Worm (Caenorhabditis elegans) whole organism, young adult: ENCODE results near the gene K08H2.7.

Experiments
- F57C9.4 ChIP-seq: sonication (generic microtip); optimal IDR thresholded peaks from 2 replicates; lab custom pipeline; 2017; ENCODE audit warnings: mild to moderate bottlenecking, missing genetic modification characterization, missing compliant biosample characterization
- Y53G8AR.9 ChIP-seq: fragments of 200-800 bp; sonication (Bioruptor generic); conservative IDR thresholded peaks from 2 replicates; pipeline ENCODE4 v1.3.6; 2022; ENCODE audit warnings: missing genetic modification reagents, missing genetic modification characterization, missing compliant biosample characterization
- ama-1 ChIP-seq, 3 experiments: fragments of 150-350 bp in 1 of 3; sonication (generic microtip) in 2 of 3; optimal IDR thresholded peaks; 2 replicates each; lab custom pipeline; 2014 to 2018; ENCODE audit warnings: missing biosample characterization in 2 of 3, missing genetic modification characterization in 2 of 3, missing genetic modification reagents in 2 of 3
- dox-1 ChIP-seq: fragments of 200-800 bp; sonication (Bioruptor generic); IDR thresholded peaks from 2 replicates; pipeline ENCODE4 v1.3.6; 2022; ENCODE audit warnings: missing genetic modification reagents, missing genetic modification characterization, missing compliant biosample characterization
- efl-1 ChIP-seq: fragments of 150-350 bp; optimal IDR thresholded peaks from 2 replicates; lab custom pipeline; 2014; ENCODE audit warnings: missing biosample characterization, missing genetic modification reagents, missing genetic modification characterization
- hlh-26 ChIP-seq: fragments of 200-800 bp; sonication (Bioruptor generic); conservative IDR thresholded peaks from 2 replicates; pipeline ENCODE4 v1.3.6; 2022; ENCODE audit warnings: missing genetic modification reagents, missing genetic modification characterization, missing compliant biosample characterization
- hsf-1 ChIP-seq: fragments of 200-800 bp; sonication (Bioruptor generic); IDR thresholded peaks from 2 replicates; pipeline ENCODE4 v1.3.6; 2022; ENCODE audit warnings: missing genetic modification reagents, missing genetic modification characterization, missing compliant biosample characterization
- lir-1 ChIP-seq: fragments of 200-800 bp; sonication (Bioruptor generic); conservative IDR thresholded peaks from 2 replicates; pipeline ENCODE4 v1.3.6; 2022; ENCODE audit warnings: missing genetic modification reagents, missing genetic modification characterization, missing compliant biosample characterization
- madf-10 ChIP-seq: sonication (generic microtip); optimal IDR thresholded peaks from 2 replicates; lab custom pipeline; 2016; ENCODE audit warnings: mild to moderate bottlenecking, missing genetic modification characterization, missing compliant biosample characterization
- nfya-1 ChIP-seq: sonication (generic microtip); optimal IDR thresholded peaks from 2 replicates; lab custom pipeline; 2017; ENCODE audit warnings: antibody characterized with exemption, missing compliant biosample characterization, missing genetic modification characterization, borderline replicate concordance; ENCODE audit not compliant: insufficient read depth
- unc-62 ChIP-seq: fragments of 150-350 bp; optimal IDR thresholded peaks from 2 replicates; lab custom pipeline; 2014; ENCODE audit warnings: missing biosample characterization, missing genetic modification reagents, missing genetic modification characterization
- ztf-3 ChIP-seq: fragments of 200-800 bp; sonication (Bioruptor generic); optimal IDR thresholded peaks from 2 replicates; lab custom pipeline; 2018; ENCODE audit warnings: mild to moderate bottlenecking, missing genetic modification characterization, missing compliant biosample characterization

- TF ChIP-seq Y53G8AR.9 (GFP tag; lab: Robert Waterston, UW) = no peak
- no peak for TF ChIP-seq efl-1 (GFP tag; lab: Kevin White, UChicago)
- no peak for TF ChIP-seq ama-1 (optimal IDR thresholded peaks at IDR 0.05; lab: Kevin White, UChicago)
- TF ChIP-seq ama-1 (GFP tag; optimal IDR thresholded peaks at IDR 0.05; lab: Kevin White, UChicago) = no peak
- TF ChIP-seq madf-10 (tag; lab: Kevin White, UChicago) = no peak
- no peak for TF ChIP-seq hsf-1 (GFP tag; lab: Robert Waterston, UW)
- TF ChIP-seq nfya-1 (tag; lab: Kevin White, UChicago) = no peak
- TF ChIP-seq ztf-3 = no peak
- TF ChIP-seq hlh-26 = no peak
- no peak for TF ChIP-seq lir-1 (GFP tag; lab: Robert Waterston, UW)
- no peak for TF ChIP-seq unc-62 (GFP tag; lab: Kevin White, UChicago)
- no peak for TF ChIP-seq F57C9.4 (tag; lab: Kevin White, UChicago)
- TF ChIP-seq dox-1 (GFP tag; lab: Robert Waterston, UW) = no peak
Measured at ce11 chrX:13202312-13202711, 45.9 kb downstream of the K08H2.7 start.
